Fruit fly (Drosophila melanogaster) whole organism, embryonic: ENCODE results near the gene senju.

Source experiments
- Atf6 ChIP-seq: fragments of 200-800 bp; sonication (Bioruptor generic); IDR thresholded peaks from 2 replicates; pipeline ENCODE4 v1.3.6; 2022; ENCODE audit warnings: missing biosample characterization, missing genetic modification characterization
- B-H2 ChIP-seq: fragments of 200-800 bp; sonication (Bioruptor generic); optimal IDR thresholded peaks from 2 replicates; lab custom pipeline; 2018; ENCODE audit warnings: missing biosample characterization, mild to moderate bottlenecking, missing genetic modification characterization
- BtbVII ChIP-seq: fragments of 200-800 bp; sonication (Bioruptor generic); optimal IDR thresholded peaks from 3 replicates; lab custom pipeline; 2017; ENCODE audit warnings: missing biosample characterization, mild to moderate bottlenecking, missing genetic modification characterization
- CG10543 ChIP-seq: fragments of 200-800 bp; sonication (Bioruptor generic); optimal IDR thresholded peaks from 3 replicates; lab custom pipeline; 2017; ENCODE audit warnings: missing biosample characterization, mild to moderate bottlenecking, missing genetic modification characterization, moderate library complexity
- CG12769 ChIP-seq: fragments of 200-800 bp; sonication (Bioruptor generic); optimal IDR thresholded peaks from 2 replicates; lab custom pipeline; 2019; ENCODE audit warnings: missing biosample characterization, mild to moderate bottlenecking, missing genetic modification characterization, moderate library complexity
- CG13894 ChIP-seq: fragments of 200-800 bp; sonication (Bioruptor generic); optimal IDR thresholded peaks from 3 replicates; lab custom pipeline; 2018; ENCODE audit warnings: missing biosample characterization, mild to moderate bottlenecking, missing genetic modification characterization, moderate library complexity
- CG14441 ChIP-seq: fragments of 200-800 bp; sonication (Bioruptor generic); IDR thresholded peaks from 2 replicates; pipeline ENCODE4 v1.3.6; 2022; ENCODE audit warnings: missing biosample characterization, missing genetic modification characterization
- CG1603 ChIP-seq: fragments of 200-800 bp; sonication (Bioruptor generic); optimal IDR thresholded peaks from 2 replicates; lab custom pipeline; 2019; ENCODE audit warnings: missing biosample characterization, mild to moderate bottlenecking, missing genetic modification characterization, moderate library complexity
- CG2199 ChIP-seq: fragments of 200-800 bp; sonication (Bioruptor generic); IDR thresholded peaks from 3 replicates; pipeline ENCODE4 v1.3.6; 2022; ENCODE audit warnings: missing biosample characterization, missing genetic modification characterization
- CG2678 ChIP-seq: fragments of 200-800 bp; sonication (Bioruptor generic); optimal IDR thresholded peaks from 3 replicates; lab custom pipeline; 2019; ENCODE audit warnings: missing biosample characterization, mild to moderate bottlenecking, missing genetic modification characterization, moderate library complexity
- CG3281 ChIP-seq: fragments of 200-800 bp; sonication (Bioruptor generic); optimal IDR thresholded peaks from 3 replicates; lab custom pipeline; 2017; ENCODE audit warnings: missing biosample characterization, mild to moderate bottlenecking, missing genetic modification characterization
- CG34376 ChIP-seq: fragments of 200-800 bp; sonication (Bioruptor generic); optimal IDR thresholded peaks from 2 replicates; lab custom pipeline; 2018; ENCODE audit warnings: missing biosample characterization, mild to moderate bottlenecking, missing genetic modification characterization
- CG4707 ChIP-seq: fragments of 200-800 bp; sonication (Bioruptor generic); optimal IDR thresholded peaks from 2 replicates; lab custom pipeline; 2018; ENCODE audit warnings: missing biosample characterization, mild to moderate bottlenecking, missing genetic modification characterization, moderate library complexity
- CG7987 ChIP-seq: fragments of 200-800 bp; sonication (Bioruptor generic); optimal IDR thresholded peaks from 2 replicates; lab custom pipeline; 2018; ENCODE audit warnings: missing biosample characterization, mild to moderate bottlenecking, missing genetic modification characterization, moderate library complexity
- CG8924 ChIP-seq: fragments of 200-800 bp; optimal IDR thresholded peaks from 3 replicates; lab custom pipeline; 2019; ENCODE audit warnings: missing biosample characterization, mild to moderate bottlenecking, missing genetic modification characterization, moderate library complexity
- CrebB ChIP-seq: fragments of 200-800 bp; sonication (Bioruptor generic); optimal IDR thresholded peaks from 3 replicates; lab custom pipeline; 2018; ENCODE audit warnings: missing biosample characterization, mild to moderate bottlenecking, missing genetic modification characterization
- D19A ChIP-seq: fragments of 200-800 bp; optimal IDR thresholded peaks from 3 replicates; lab custom pipeline; 2019; ENCODE audit warnings: missing biosample characterization, mild to moderate bottlenecking, missing genetic modification characterization, moderate library complexity
- D19B ChIP-seq: fragments of 200-800 bp; sonication (Bioruptor generic); optimal IDR thresholded peaks from 2 replicates; lab custom pipeline; 2017; ENCODE audit warnings: missing biosample characterization, mild to moderate bottlenecking, missing genetic modification characterization
- E2f2 ChIP-seq: fragments of 200-800 bp; sonication (Bioruptor generic); IDR thresholded peaks from 2 replicates; pipeline ENCODE4 v1.3.6; 2022; ENCODE audit warnings: missing biosample characterization, missing genetic modification characterization
- Hand ChIP-seq: fragments of 200-800 bp; sonication (Bioruptor generic); optimal IDR thresholded peaks from 2 replicates; lab custom pipeline; 2017; ENCODE audit warnings: mild to moderate bottlenecking, missing biosample characterization, missing genetic modification reagents, missing genetic modification characterization
- HmgZ ChIP-seq: fragments of 200-800 bp; sonication (Bioruptor generic); optimal IDR thresholded peaks from 2 replicates; lab custom pipeline; 2018; ENCODE audit warnings: missing biosample characterization, mild to moderate bottlenecking, missing genetic modification characterization
- Hmr ChIP-seq: fragments of 200-800 bp; sonication (Bioruptor generic); optimal IDR thresholded peaks from 3 replicates; lab custom pipeline; 2017; ENCODE audit warnings: mild to moderate bottlenecking, missing biosample characterization, missing genetic modification reagents, missing genetic modification characterization
- Mes4 ChIP-seq: fragments of 200-800 bp; sonication (Bioruptor generic); optimal IDR thresholded peaks from 2 replicates; lab custom pipeline; 2016; ENCODE audit warnings: missing biosample characterization, missing genetic modification characterization
- Nf-YC ChIP-seq: fragments of 200-800 bp; optimal IDR thresholded peaks from 3 replicates; lab custom pipeline; 2019; ENCODE audit warnings: missing biosample characterization, mild to moderate bottlenecking, missing genetic modification characterization, moderate library complexity
- Ravus ChIP-seq: fragments of 200-800 bp; sonication (Bioruptor generic); IDR thresholded peaks from 2 replicates; pipeline ENCODE4 v1.3.6; 2022; ENCODE audit warnings: missing biosample characterization, missing genetic modification characterization
- Rfx ChIP-seq: fragments of 200-800 bp; sonication (Bioruptor generic); IDR thresholded peaks from 2 replicates; pipeline ENCODE4 v1.3.6; 2022; ENCODE audit warnings: missing biosample characterization, missing genetic modification characterization
- Sry-δ ChIP-seq: fragments of 200-800 bp; sonication (Bioruptor generic); optimal IDR thresholded peaks from 2 replicates; lab custom pipeline; 2016; ENCODE audit warnings: missing biosample characterization, missing genetic modification characterization
- cwo ChIP-seq: fragments of 200-800 bp; sonication (Bioruptor generic); optimal IDR thresholded peaks from 3 replicates; lab custom pipeline; 2017; ENCODE audit warnings: missing biosample characterization, missing genetic modification characterization, mild to moderate bottlenecking, moderate library complexity, missing genetic modification reagents
- exex ChIP-seq: fragments of 200-800 bp; sonication (Bioruptor generic); optimal IDR thresholded peaks from 4 replicates; lab custom pipeline; 2018; ENCODE audit warnings: missing biosample characterization, mild to moderate bottlenecking, missing genetic modification characterization, moderate library complexity
- grn ChIP-seq: fragments of 200-800 bp; sonication (Bioruptor generic); optimal IDR thresholded peaks from 3 replicates; lab custom pipeline; 2017; ENCODE audit warnings: missing biosample characterization, missing genetic modification characterization
- gsb ChIP-seq: fragments of 200-800 bp; sonication (Bioruptor generic); IDR thresholded peaks from 2 replicates; pipeline ENCODE4 v1.3.6; 2022; ENCODE audit warnings: missing biosample characterization, missing genetic modification characterization
- lab ChIP-seq: fragments of 200-800 bp; sonication (Bioruptor generic); optimal IDR thresholded peaks from 3 replicates; lab custom pipeline; 2017; ENCODE audit warnings: missing biosample characterization, missing genetic modification characterization, mild to moderate bottlenecking, moderate library complexity, missing genetic modification reagents
- lbe ChIP-seq: fragments of 200-800 bp; sonication (Bioruptor generic); optimal IDR thresholded peaks from 2 replicates; lab custom pipeline; 2016; ENCODE audit warnings: missing biosample characterization, mild to moderate bottlenecking, missing genetic modification characterization
- luna ChIP-seq: fragments of 200-800 bp; sonication (Bioruptor generic); optimal IDR thresholded peaks from 2 replicates; lab custom pipeline; 2016; ENCODE audit warnings: missing biosample characterization, missing genetic modification characterization
- maf-S ChIP-seq: fragments of 200-800 bp; sonication (Bioruptor generic); optimal IDR thresholded peaks from 2 replicates; lab custom pipeline; 2016; ENCODE audit warnings: missing biosample characterization, missing genetic modification characterization
- mirr ChIP-seq: fragments of 200-800 bp; sonication (Bioruptor generic); optimal IDR thresholded peaks from 3 replicates; lab custom pipeline; 2018; ENCODE audit warnings: missing biosample characterization, mild to moderate bottlenecking, missing genetic modification characterization
- oc ChIP-seq: fragments of 200-800 bp; sonication (Bioruptor generic); optimal IDR thresholded peaks from 2 replicates; lab custom pipeline; 2018; ENCODE audit warnings: missing biosample characterization, mild to moderate bottlenecking, missing genetic modification characterization, moderate library complexity
- pzg ChIP-seq: fragments of 200-800 bp; sonication (Bioruptor generic); optimal IDR thresholded peaks from 3 replicates; lab custom pipeline; 2018; ENCODE audit warnings: missing biosample characterization, mild to moderate bottlenecking, missing genetic modification characterization, moderate library complexity
- run ChIP-seq: fragments of 200-800 bp; sonication (Bioruptor generic); optimal IDR thresholded peaks from 3 replicates; lab custom pipeline; 2018; ENCODE audit warnings: missing biosample characterization, mild to moderate bottlenecking, missing genetic modification characterization
- sd ChIP-seq: fragments of 200-800 bp; sonication (Bioruptor generic); optimal IDR thresholded peaks from 3 replicates; lab custom pipeline; 2018; ENCODE audit warnings: missing biosample characterization, mild to moderate bottlenecking, missing genetic modification characterization, moderate library complexity
- sens ChIP-seq: fragments of 200-800 bp; sonication (Bioruptor generic); peaks from one replicate; lab custom pipeline; 2016; ENCODE audit warnings: missing biosample characterization, missing genetic modification characterization
- vvl ChIP-seq: fragments of 200-800 bp; sonication (Bioruptor generic); IDR thresholded peaks from 2 replicates; pipeline ENCODE4 v1.3.6; 2022; ENCODE audit warnings: missing biosample characterization, missing genetic modification characterization
- z ChIP-seq: fragments of 200-800 bp; sonication (Bioruptor generic); IDR thresholded peaks from 3 replicates; pipeline ENCODE4 v1.3.6; 2022; ENCODE audit warnings: missing biosample characterization, missing genetic modification characterization

The senju gene

DNA sequence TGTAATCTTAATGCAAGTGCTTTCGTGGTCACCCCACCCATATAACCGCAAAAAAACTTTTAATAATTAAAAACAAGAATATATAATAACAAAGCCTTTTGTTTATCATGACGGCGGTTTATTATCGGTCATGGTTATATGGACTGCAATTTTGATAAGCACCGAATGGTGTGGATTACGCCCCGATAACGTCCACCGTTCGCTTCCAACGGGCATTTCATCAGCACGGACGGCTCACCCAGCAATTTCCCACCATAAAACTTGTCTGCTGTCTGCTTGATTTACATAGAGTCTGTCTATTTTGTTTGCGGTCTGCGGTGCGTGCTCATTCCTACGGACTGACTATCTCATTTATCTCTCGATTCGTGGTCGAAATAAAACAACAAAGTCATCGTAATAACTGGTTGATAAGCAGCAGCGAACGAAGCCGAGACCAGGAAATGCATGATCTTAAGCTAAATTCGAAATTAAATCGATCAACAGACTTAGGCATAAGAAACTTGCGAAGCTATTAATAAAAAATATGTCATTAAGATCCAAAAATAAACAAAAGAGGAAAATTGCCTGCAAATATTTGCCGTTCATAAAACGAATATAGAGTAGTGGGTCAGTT is 42.8 kb downstream of the senju start (continued):
- TF ChIP-seq grn (GFP tag; lab: Kevin White, UChicago): peak; percentile 38
- TF ChIP-seq run (tag; lab: Kevin White, UChicago): peak; percentile 70
- peak; percentile 74 for TF ChIP-seq CG10543
- TF ChIP-seq vvl (GFP tag; lab: Robert Waterston, UW): peak; percentile 65
- peak; percentile 6 for TF ChIP-seq CrebB (tag; lab: Kevin White, UChicago)
- TF ChIP-seq CG2678: peak; percentile 51
- peak; percentile 13 for TF ChIP-seq CG3281 (GFP tag; lab: Kevin White, UChicago)
- TF ChIP-seq sd (tag; lab: Kevin White, UChicago): peak; percentile 69
- TF ChIP-seq sens (GFP tag; lab: Kevin White, UChicago): peak; percentile 75
- no peak for TF ChIP-seq Mes4 (GFP tag; lab: Kevin White, UChicago)
- TF ChIP-seq CG13894: peak; percentile 65
- TF ChIP-seq luna: no peak
- peak; percentile 8 for TF ChIP-seq Nf-YC (tag; lab: Kevin White, UChicago)
- no peak for TF ChIP-seq z
- peak; percentile 13 for TF ChIP-seq B-H2 (GFP tag; lab: Kevin White, UChicago)
- TF ChIP-seq maf-S (GFP tag; lab: Kevin White, UChicago): no peak
- TF ChIP-seq Atf6 (GFP tag; lab: Robert Waterston, UW): 0 out of 2 replicates have a peak, but pooled peaks have one; percentile 22
- no peak for TF ChIP-seq Ravus (GFP tag; lab: Robert Waterston, UW)
- TF ChIP-seq lbe (GFP tag; lab: Kevin White, UChicago): peak; percentile 8
- TF ChIP-seq Rfx: 0 out of 2 replicates have a peak, but pooled peaks have one; percentile 8
- peak; percentile 2 for TF ChIP-seq CG8924 (tag; lab: Kevin White, UChicago)
- TF ChIP-seq CG4707: no peak
- TF ChIP-seq Sry-δ (GFP tag; lab: Kevin White, UChicago): no peak
- no peak for TF ChIP-seq gsb (GFP tag; lab: Robert Waterston, UW)
- peak; percentile 84 for TF ChIP-seq CG34376 (GFP tag; lab: Kevin White, UChicago)
- no peak for TF ChIP-seq CG1603 (tag; lab: Kevin White, UChicago)
- TF ChIP-seq E2f2 (GFP tag; lab: Robert Waterston, UW): no peak
- peak; percentile 14 for TF ChIP-seq lab
- TF ChIP-seq D19A (tag; lab: Kevin White, UChicago): peak; percentile 5
- 0 out of 3 replicates have a peak, but pooled peaks have one; percentile 14 for TF ChIP-seq CG2199 (GFP tag; lab: Robert Waterston, UW)
- peak; percentile 76 for TF ChIP-seq exex (tag; lab: Kevin White, UChicago)
- TF ChIP-seq CG14441 (GFP tag; lab: Robert Waterston, UW): no peak
- no peak for TF ChIP-seq D19B (GFP tag; lab: Kevin White, UChicago)
- TF ChIP-seq cwo: peak; percentile 71
- peak; percentile 21 for TF ChIP-seq CG7987
- TF ChIP-seq HmgZ (tag; lab: Kevin White, UChicago): peak; percentile 2
- peak; percentile 65 for TF ChIP-seq mirr
- peak; percentile 83 for TF ChIP-seq CG12769
- peak; percentile 15 for TF ChIP-seq BtbVII (GFP tag; lab: Kevin White, UChicago)
- TF ChIP-seq Hmr (GFP tag; lab: Kevin White, UChicago): peak; percentile 26
- peak; percentile 5 for TF ChIP-seq Hand (GFP tag; lab: Kevin White, UChicago)
- peak; percentile 17 for TF ChIP-seq oc
- TF ChIP-seq pzg (GFP tag; lab: Kevin White, UChicago): no peak
- TF ChIP-seq, all 482 proteins: peak for 41
